Worm (Caenorhabditis elegans) whole organism, L2 larva: ENCODE results near the gene enu-3.5.

Experiments used
- F13H6.1 ChIP-seq: sonication (generic microtip); optimal IDR thresholded peaks from 2 replicates; lab custom pipeline; 2016; ENCODE audit warnings: missing genetic modification characterization, missing compliant biosample characterization
- ceh-82 ChIP-seq: fragments of 150-350 bp; optimal IDR thresholded peaks from 2 replicates; lab custom pipeline; 2014; ENCODE audit warnings: missing biosample characterization, missing genetic modification characterization
- fos-1 ChIP-seq: fragments of 150-350 bp; optimal IDR thresholded peaks from 2 replicates; lab custom pipeline; 2014; ENCODE audit warnings: missing biosample characterization, missing genetic modification characterization
- lsy-2 ChIP-seq, 2 experiments: fragments of 150-350 bp in 1 of 2; sonication (generic microtip) in 1 of 2; optimal IDR thresholded peaks; 2 replicates each; lab custom pipeline; 2014 to 2017; ENCODE audit warnings: missing biosample characterization in 2 of 2, missing genetic modification characterization in 2 of 2
- mdl-1 ChIP-seq, 2 experiments: fragments of 150-350 bp in 1 of 2; sonication (generic microtip) in 1 of 2; optimal IDR thresholded peaks; 2 replicates each; lab custom pipeline; 2017; ENCODE audit warnings: missing biosample characterization in 2 of 2, missing genetic modification characterization in 2 of 2
- nhr-21 ChIP-seq: fragments of 150-350 bp; optimal IDR thresholded peaks from 2 replicates; lab custom pipeline; 2014; ENCODE audit warnings: missing biosample characterization, missing genetic modification characterization
- nhr-77 ChIP-seq: fragments of 150-350 bp; optimal IDR thresholded peaks from 2 replicates; lab custom pipeline; 2014; ENCODE audit warnings: missing biosample characterization, missing genetic modification characterization
- sma-3 ChIP-seq: sonication (generic microtip); optimal IDR thresholded peaks from 2 replicates; lab custom pipeline; 2016; ENCODE audit warnings: missing genetic modification reagents, missing genetic modification characterization, missing compliant biosample characterization
- unc-62 ChIP-seq: fragments of 150-350 bp; optimal IDR thresholded peaks from 2 replicates; lab custom pipeline; 2014; ENCODE audit warnings: missing biosample characterization, missing genetic modification reagents, missing genetic modification characterization

DNA sequence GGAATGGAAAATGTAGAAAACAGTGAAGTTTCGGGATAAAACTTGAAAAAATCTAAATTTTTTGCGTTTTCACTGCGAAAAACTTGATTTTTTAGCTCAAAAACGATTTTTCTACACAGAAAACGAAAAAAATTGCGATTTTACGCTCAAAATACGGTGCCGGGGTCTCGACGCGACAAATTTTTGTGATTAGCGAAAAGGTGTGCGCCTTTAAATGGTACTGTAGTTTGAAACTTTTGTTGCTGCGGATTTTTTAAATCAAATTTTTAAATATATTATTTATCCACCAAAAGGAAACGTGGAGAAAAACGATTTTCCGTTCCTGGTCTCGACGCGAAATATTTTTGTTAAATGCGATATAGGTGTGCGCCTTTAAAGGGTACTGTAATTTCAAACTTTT, 29.2 kb downstream of the enu-3.5 start:
- TF ChIP-seq F13H6.1 (tag; lab: Kevin White, UChicago) (no peak), mdl-1 (tag; optimal IDR thresholded peaks at IDR 0.05; lab: Kevin White, UChicago) (no peak), unc-62 (GFP tag; lab: Kevin White, UChicago) (no peak), ceh-82 (tag; lab: Kevin White, UChicago) (no peak), nhr-77 (tag; lab: Kevin White, UChicago) (no peak), fos-1 (tag; lab: Kevin White, UChicago) (no peak), nhr-21 (tag; lab: Kevin White, UChicago) (no peak), sma-3 (GFP tag; lab: Kevin White, UChicago) (no peak), lsy-2 (tag; optimal IDR thresholded peaks at IDR 0.05; lab: Kevin White, UChicago) (no peak)
